ENCODE assay signal across 1 fruit fly cellular context in genomic region chr3L:11260275-11260734, dm6.
A peak's percentile ranks its signal among the peaks of the same experiment; 100 is the strongest.
TF ChIP-seq lines count a peak whose summit lies in the region.

No protein-coding gene starts in this region.

TF ChIP-seq in whole organism, embryonic, 481 proteins besides CTCF, POLR2A, EP300 and RAD21 (continued from another document and continues in another):
- TF ChIP-seq nerfin-2 (GFP tag; IDR thresholded peaks at IDR 0.05; lab: Robert Waterston, UW; ENCODE audit: partially characterized antibody) (no peak), CG17912 (GFP tag; optimal IDR thresholded peaks at IDR 0.05; lab: Kevin White, UChicago) (no peak), Fer3 (tag; optimal IDR thresholded peaks at IDR 0.05; lab: Kevin White, UChicago) (peak; percentile 62), sd (tag; optimal IDR thresholded peaks at IDR 0.05; lab: Kevin White, UChicago) (peak; percentile 58), Ets97D (GFP tag; optimal IDR thresholded peaks at IDR 0.05; lab: Kevin White, UChicago) (peak; percentile 46), CG6791 (GFP tag; IDR thresholded peaks at IDR 0.05; lab: Robert Waterston, UW; ENCODE audit: partially characterized antibody) (no peak), pb (GFP tag; optimal IDR thresholded peaks at IDR 0.05; lab: Kevin White, UChicago) (peak; percentile 22), CG33557 (GFP tag; optimal IDR thresholded peaks at IDR 0.05; lab: Kevin White, UChicago) (peak; percentile 41), ranshi (GFP tag; IDR thresholded peaks at IDR 0.05; lab: Robert Waterston, UW) (peak; percentile 63; the same call in 1 of the 2 replicates), tna (GFP tag; IDR thresholded peaks at IDR 0.05; lab: Robert Waterston, UW; ENCODE audit: partially characterized antibody) (no peak), CG3726 (GFP tag; IDR thresholded peaks at IDR 0.05; lab: Robert Waterston, UW) (0 out of 3 replicates have a peak, but pooled peaks have one; percentile 50), CG34376 (GFP tag; optimal IDR thresholded peaks at IDR 0.05; lab: Kevin White, UChicago) (peak; percentile 63), CG11560 (tag; IDR thresholded peaks at IDR 0.05; lab: Robert Waterston, UW) (peak; percentile 75), z (GFP tag; IDR thresholded peaks at IDR 0.05; lab: Robert Waterston, UW) (no peak), mld (GFP tag; IDR thresholded peaks at IDR 0.05; lab: Robert Waterston, UW; ENCODE audit: partially characterized antibody) (no peak), CG4617 (GFP tag; optimal IDR thresholded peaks at IDR 0.05; lab: Kevin White, UChicago; ENCODE audit: borderline replicate concordance) (peak; percentile 10), Six4 (GFP tag; optimal IDR thresholded peaks at IDR 0.05; lab: Kevin White, UChicago) (peak; percentile 32), CG4360 (GFP tag; IDR thresholded peaks at IDR 0.05; lab: Robert Waterston, UW) (0 out of 2 replicates have a peak, but pooled peaks have one; percentile 11), Hr3 (GFP tag; optimal IDR thresholded peaks at IDR 0.05; lab: Kevin White, UChicago) (peak; percentile 73), sim (GFP tag; IDR thresholded peaks at IDR 0.05; lab: Robert Waterston, UW) (peak; percentile 45), gcm (GFP tag; optimal IDR thresholded peaks at IDR 0.05; lab: Kevin White, UChicago) (peak; percentile 0), fd64A (GFP tag; optimal IDR thresholded peaks at IDR 0.05; lab: Kevin White, UChicago) (peak; percentile 15), eyg (GFP tag; optimal IDR thresholded peaks at IDR 0.05; lab: Kevin White, UChicago) (peak; percentile 56), Nf-YB (GFP tag; optimal IDR thresholded peaks at IDR 0.05; lab: Kevin White, UChicago) (peak; percentile 61), CG2129 (GFP tag; IDR thresholded peaks at IDR 0.05; lab: Robert Waterston, UW; ENCODE audit: partially characterized antibody) (no peak), Hey (tag; optimal IDR thresholded peaks at IDR 0.05; lab: Kevin White, UChicago) (no peak), NfI (GFP tag; optimal IDR thresholded peaks at IDR 0.05; lab: Kevin White, UChicago) (peak; percentile 83), CG32772 (GFP tag; IDR thresholded peaks at IDR 0.05; lab: Robert Waterston, UW) (peak; percentile 61), Deaf1 (tag; optimal IDR thresholded peaks at IDR 0.05; lab: Kevin White, UChicago) (peak; percentile 41), mirr (GFP tag; optimal IDR thresholded peaks at IDR 0.05; lab: Kevin White, UChicago) (peak; percentile 55), twi (tag; optimal IDR thresholded peaks at IDR 0.05; lab: Kevin White, UChicago) (peak; percentile 10), jumu (GFP tag; optimal IDR thresholded peaks at IDR 0.05; lab: Kevin White, UChicago) (peak; percentile 62), ssp (GFP tag; IDR thresholded peaks at IDR 0.05; lab: Robert Waterston, UW) (peak; percentile 55), Myb (GFP tag; optimal IDR thresholded peaks at IDR 0.05; lab: Kevin White, UChicago) (peak; percentile 61), trem (tag; optimal IDR thresholded peaks at IDR 0.05; lab: Kevin White, UChicago) (peak; percentile 57), gce (GFP tag; IDR thresholded peaks at IDR 0.05; lab: Robert Waterston, UW) (no peak), al (GFP tag; IDR thresholded peaks at IDR 0.05; lab: Robert Waterston, UW) (peak; percentile 68), D19A (tag; optimal IDR thresholded peaks at IDR 0.05; lab: Kevin White, UChicago) (peak; percentile 53), CG13296 (GFP tag; optimal IDR thresholded peaks at IDR 0.05; lab: Kevin White, UChicago) (peak; percentile 33), CG18599 (GFP tag; optimal IDR thresholded peaks at IDR 0.05; lab: Kevin White, UChicago) (peak; percentile 74), B-H2 (GFP tag; optimal IDR thresholded peaks at IDR 0.05; lab: Kevin White, UChicago) (peak; percentile 32), CG4424 (GFP tag; optimal IDR thresholded peaks at IDR 0.05; lab: Kevin White, UChicago) (peak; percentile 75), CG9609 (GFP tag; optimal IDR thresholded peaks at IDR 0.05; lab: Kevin White, UChicago) (peak; percentile 78), sima (GFP tag; optimal IDR thresholded peaks at IDR 0.05; lab: Kevin White, UChicago) (no peak), NFAT (GFP tag; IDR thresholded peaks at IDR 0.05; lab: Robert Waterston, UW) (peak; percentile 34; the same call in 1 of the 2 replicates), CG1602 (GFP tag; optimal IDR thresholded peaks at IDR 0.05; lab: Kevin White, UChicago) (peak; percentile 79), HLH54F (GFP tag; optimal IDR thresholded peaks at IDR 0.05; lab: Kevin White, UChicago) (peak; percentile 84), esg (GFP tag; conservative IDR thresholded peaks at IDR 0.05; lab: Robert Waterston, UW) (peak; percentile 74), Fer2 (tag; optimal IDR thresholded peaks at IDR 0.05; lab: Kevin White, UChicago) (peak; percentile 21), bcd (GFP tag; optimal IDR thresholded peaks at IDR 0.05; lab: Kevin White, UChicago) (peak; percentile 78), CG14710 (tag; optimal IDR thresholded peaks at IDR 0.05; lab: Kevin White, UChicago) (peak; percentile 59), CG2120 (GFP tag; optimal IDR thresholded peaks at IDR 0.05; lab: Kevin White, UChicago) (peak; percentile 91), Dfd (GFP tag; optimal IDR thresholded peaks at IDR 0.05; lab: Kevin White, UChicago) (no peak), CG1529 (GFP tag; optimal IDR thresholded peaks at IDR 0.05; lab: Kevin White, UChicago) (peak; percentile 53), CG9932 (GFP tag; IDR thresholded peaks at IDR 0.05; lab: Robert Waterston, UW) (peak; percentile 73), Fer1 (GFP tag; optimal IDR thresholded peaks at IDR 0.05; lab: Kevin White, UChicago) (peak; percentile 73), Dip3 (GFP tag; optimal IDR thresholded peaks at IDR 0.05; lab: Kevin White, UChicago) (peak; percentile 71), CG31441 (GFP tag; IDR thresholded peaks at IDR 0.05; lab: Robert Waterston, UW) (peak; percentile 49; the same call in 1 of the 2 replicates), aop (GFP tag; IDR thresholded peaks at IDR 0.05; lab: Robert Waterston, UW) (no peak), Max (GFP tag; optimal IDR thresholded peaks at IDR 0.05; lab: Kevin White, UChicago) (peak; percentile 59), CG2678 (tag; optimal IDR thresholded peaks at IDR 0.05; lab: Kevin White, UChicago) (peak; percentile 92), CG11723 (GFP tag; optimal IDR thresholded peaks at IDR 0.05; lab: Kevin White, UChicago) (peak; percentile 40), CG15696 (tag; optimal IDR thresholded peaks at IDR 0.05; lab: Kevin White, UChicago) (peak; percentile 74), ftz-f1 (GFP tag; optimal IDR thresholded peaks at IDR 0.05; lab: Kevin White, UChicago) (no peak), mam (GFP tag; optimal IDR thresholded peaks at IDR 0.05; lab: Kevin White, UChicago) (peak; percentile 81), stwl (tag; optimal IDR thresholded peaks at IDR 0.05; lab: Kevin White, UChicago) (no peak), dimm (GFP tag; IDR thresholded peaks at IDR 0.05; lab: Robert Waterston, UW) (peak; percentile 36; the same call in 1 of the 2 replicates), CG1792 (GFP tag; optimal IDR thresholded peaks at IDR 0.05; lab: Kevin White, UChicago) (peak; percentile 68), CG34224 (GFP tag; IDR thresholded peaks at IDR 0.05; lab: Robert Waterston, UW; ENCODE audit: partially characterized antibody) (no peak), phol (tag; optimal IDR thresholded peaks at IDR 0.05; lab: Kevin White, UChicago) (peak; percentile 70), Hr39 (optimal IDR thresholded peaks at IDR 0.05; lab: Kevin White, UChicago) (no peak), CG7987 (GFP tag; optimal IDR thresholded peaks at IDR 0.05; lab: Kevin White, UChicago) (no peak), disco-r (GFP tag; optimal IDR thresholded peaks at IDR 0.05; lab: Kevin White, UChicago) (peak; percentile 55), pan (optimal IDR thresholded peaks at IDR 0.05; lab: Kevin White, UChicago) (no peak), pan (GFP tag; optimal IDR thresholded peaks at IDR 0.05 in 1 of 2, IDR thresholded peaks at IDR 0.05 in 1 of 2) (peak in 1 of 2 experiments; percentile 77), sens (GFP tag; lab: Kevin White, UChicago) (peak; percentile 97), bbx (GFP tag; IDR thresholded peaks at IDR 0.05; lab: Robert Waterston, UW; ENCODE audit: partially characterized antibody) (no peak), CG32532 (GFP tag; IDR thresholded peaks at IDR 0.05; lab: Robert Waterston, UW) (peak; percentile 80), CG17802 (tag; optimal IDR thresholded peaks at IDR 0.05; lab: Kevin White, UChicago) (peak; percentile 32), knrl (GFP tag; IDR thresholded peaks at IDR 0.05; lab: Robert Waterston, UW; ENCODE audit: partially characterized antibody) (no peak), Ptx1 (GFP tag; IDR thresholded peaks at IDR 0.05; lab: Robert Waterston, UW) (peak; percentile 74), CG3847 (GFP tag; IDR thresholded peaks at IDR 0.05; lab: Robert Waterston, UW) (peak; percentile 81), dati (GFP tag; IDR thresholded peaks at IDR 0.05; lab: Robert Waterston, UW) (0 out of 2 replicates have a peak, but pooled peaks have one; percentile 8), CG7963 (GFP tag; IDR thresholded peaks at IDR 0.05; lab: Robert Waterston, UW; ENCODE audit: partially characterized antibody) (no peak), Aef1 (GFP tag; IDR thresholded peaks at IDR 0.05; lab: Robert Waterston, UW) (peak; percentile 67), CG16779 (GFP tag; IDR thresholded peaks at IDR 0.05; lab: Robert Waterston, UW) (0 out of 2 replicates have a peak, but pooled peaks have one; percentile 7), B-H1 (GFP tag; IDR thresholded peaks at IDR 0.05; lab: Robert Waterston, UW) (peak; percentile 66), HLH4C (GFP tag; IDR thresholded peaks at IDR 0.05; lab: Robert Waterston, UW; ENCODE audit: partially characterized antibody) (no peak), vvl (GFP tag; IDR thresholded peaks at IDR 0.05; lab: Robert Waterston, UW) (peak; percentile 71), nmo (GFP tag; optimal IDR thresholded peaks at IDR 0.05; lab: Kevin White, UChicago) (peak; percentile 89), zen2 (GFP tag; IDR thresholded peaks at IDR 0.05; lab: Robert Waterston, UW; ENCODE audit: partially characterized antibody) (no peak), Usf (GFP tag; optimal IDR thresholded peaks at IDR 0.05; lab: Kevin White, UChicago) (peak; percentile 57), Lim3 (GFP tag; IDR thresholded peaks at IDR 0.05; lab: Robert Waterston, UW) (0 out of 2 replicates have a peak, but pooled peaks have one; percentile 10), CG2889 (GFP tag; IDR thresholded peaks at IDR 0.05; lab: Robert Waterston, UW) (0 out of 3 replicates have a peak, but pooled peaks have one; percentile 60), CG15601 (tag; optimal IDR thresholded peaks at IDR 0.05; lab: Kevin White, UChicago) (peak; percentile 67), CG14667 (GFP tag; IDR thresholded peaks at IDR 0.05; lab: Robert Waterston, UW) (peak; percentile 50), Ravus (GFP tag; IDR thresholded peaks at IDR 0.05; lab: Robert Waterston, UW) (peak; percentile 36; the same call in 1 of the 2 replicates), crc (GFP tag; optimal IDR thresholded peaks at IDR 0.05; lab: Kevin White, UChicago) (peak; percentile 63), HmgD (GFP tag; optimal IDR thresholded peaks at IDR 0.05; lab: Kevin White, UChicago) (peak; percentile 40), zfh2 (GFP tag; optimal IDR thresholded peaks at IDR 0.05; lab: Kevin White, UChicago) (peak; percentile 66), Jarid2 (GFP tag; optimal IDR thresholded peaks at IDR 0.05; lab: Kevin White, UChicago) (peak; percentile 39), Bdp1 (GFP tag; optimal IDR thresholded peaks at IDR 0.05; lab: Kevin White, UChicago) (peak; percentile 48), cg (GFP tag; optimal IDR thresholded peaks at IDR 0.05; lab: Kevin White, UChicago) (peak; percentile 69), vnd (GFP tag; IDR thresholded peaks at IDR 0.05; lab: Robert Waterston, UW; ENCODE audit: partially characterized antibody) (no peak), wek (GFP tag; optimal IDR thresholded peaks at IDR 0.05; lab: Kevin White, UChicago) (no peak), Ssrp (tag; optimal IDR thresholded peaks at IDR 0.05; lab: Kevin White, UChicago) (peak; percentile 75), CG9727 (GFP tag; optimal IDR thresholded peaks at IDR 0.05; lab: Kevin White, UChicago) (peak; percentile 84), slp2 (GFP tag; optimal IDR thresholded peaks at IDR 0.05; lab: Kevin White, UChicago) (peak; percentile 66), lilli (GFP tag; optimal IDR thresholded peaks at IDR 0.05; lab: Kevin White, UChicago) (peak; percentile 86), CG16815 (GFP tag; optimal IDR thresholded peaks at IDR 0.05; lab: Kevin White, UChicago) (peak; percentile 73), vfl (GFP tag; optimal IDR thresholded peaks at IDR 0.05; lab: Kevin White, UChicago) (peak; percentile 61), Hsf (GFP tag; optimal IDR thresholded peaks at IDR 0.05; lab: Kevin White, UChicago) (peak; percentile 90), YL-1 (GFP tag; optimal IDR thresholded peaks at IDR 0.05; lab: Kevin White, UChicago) (no peak), CG6175 (GFP tag; IDR thresholded peaks at IDR 0.05; lab: Robert Waterston, UW) (peak; percentile 83; the same call in 2 of the 3 replicates), nom (GFP tag; optimal IDR thresholded peaks at IDR 0.05; lab: Kevin White, UChicago) (no peak), CG14965 (GFP tag; optimal IDR thresholded peaks at IDR 0.05; lab: Kevin White, UChicago; ENCODE audit: borderline replicate concordance) (peak; percentile 40), Atf6 (GFP tag; IDR thresholded peaks at IDR 0.05; lab: Robert Waterston, UW) (peak; percentile 86), trh (GFP tag; optimal IDR thresholded peaks at IDR 0.05; lab: Kevin White, UChicago) (peak; percentile 39), dmrt99B (tag; optimal IDR thresholded peaks at IDR 0.05; lab: Kevin White, UChicago) (peak; percentile 82), peb (GFP tag; IDR thresholded peaks at IDR 0.05; lab: Robert Waterston, UW) (0 out of 2 replicates have a peak, but pooled peaks have one; percentile 44), rib (GFP tag; IDR thresholded peaks at IDR 0.05; lab: Robert Waterston, UW) (peak; percentile 46; the same call in 1 of the 2 replicates), emc (GFP tag; optimal IDR thresholded peaks at IDR 0.05; lab: Kevin White, UChicago) (peak; percentile 42), gcm2 (GFP tag; optimal IDR thresholded peaks at IDR 0.05; lab: Kevin White, UChicago) (peak; percentile 60), prd (optimal IDR thresholded peaks at IDR 0.05; lab: Kevin White, UChicago) (no peak), prd (GFP tag; IDR thresholded peaks at IDR 0.05; lab: Robert Waterston, UW) (peak; percentile 88), Hmx (GFP tag; optimal IDR thresholded peaks at IDR 0.05; lab: Kevin White, UChicago) (no peak), grau (tag; optimal IDR thresholded peaks at IDR 0.05; lab: Kevin White, UChicago) (peak; percentile 85), ab (GFP tag; optimal IDR thresholded peaks at IDR 0.05; lab: Kevin White, UChicago) (peak; percentile 47)
